Worm (Caenorhabditis elegans) whole organism, mixed stage, embryonic: ENCODE measurements around the gene pcdr-1.
A peak's percentile ranks its signal among the peaks of the same experiment; 100 is the strongest.

Source experiments
- M03D4.4 ChIP-seq: sonication (generic microtip); optimal IDR thresholded peaks from 2 replicates; lab custom pipeline; 2017; ENCODE audit warnings: mild to moderate bottlenecking, missing genetic modification characterization, missing compliant biosample characterization
- blmp-1 ChIP-seq: fragments of 150-350 bp; optimal IDR thresholded peaks from 2 replicates; lab custom pipeline; 2014; ENCODE audit warnings: missing biosample characterization, missing genetic modification characterization
- ceh-39 ChIP-seq: fragments of 150-350 bp; optimal IDR thresholded peaks from 2 replicates; lab custom pipeline; 2014; ENCODE audit warnings: missing biosample characterization, missing genetic modification characterization
- ceh-43 ChIP-seq: fragments of 200-800 bp; sonication (Bioruptor generic); optimal IDR thresholded peaks from 2 replicates; lab custom pipeline; 2018; ENCODE audit warnings: mild to moderate bottlenecking, missing genetic modification characterization, moderate library complexity, missing compliant biosample characterization
- ceh-83 ChIP-seq: fragments of 200-800 bp; sonication (Bioruptor generic); optimal IDR thresholded peaks from 2 replicates; lab custom pipeline; 2018; ENCODE audit warnings: mild to moderate bottlenecking, missing genetic modification characterization, missing compliant biosample characterization
- ces-1 ChIP-seq: fragments of 150-350 bp; optimal IDR thresholded peaks from 2 replicates; lab custom pipeline; 2014; ENCODE audit warnings: missing biosample characterization, missing genetic modification reagents, missing genetic modification characterization
- cnd-1 ChIP-seq: fragments of 200-800 bp; sonication (Bioruptor generic); optimal IDR thresholded peaks from 2 replicates; lab custom pipeline; 2018; ENCODE audit warnings: mild to moderate bottlenecking, missing genetic modification characterization, missing compliant biosample characterization
- elt-1 ChIP-seq: sonication (generic microtip); optimal IDR thresholded peaks from 2 replicates; lab custom pipeline; 2017; ENCODE audit warnings: missing genetic modification characterization, mild to moderate bottlenecking, missing compliant biosample characterization, antibody characterized with exemption, moderate library complexity, borderline replicate concordance; ENCODE audit not compliant: insufficient read depth
- flh-1 ChIP-seq: fragments of 200-800 bp; sonication (Bioruptor generic); optimal IDR thresholded peaks from 2 replicates; lab custom pipeline; 2018; ENCODE audit warnings: mild to moderate bottlenecking, missing genetic modification characterization, moderate library complexity, missing compliant biosample characterization
- ham-2 ChIP-seq: fragments of 200-800 bp; sonication (Bioruptor generic); optimal IDR thresholded peaks from 2 replicates; lab custom pipeline; 2018; ENCODE audit warnings: mild to moderate bottlenecking, missing genetic modification characterization, missing compliant biosample characterization
- hlh-1 ChIP-seq: fragments of 150-350 bp; optimal IDR thresholded peaks from 2 replicates; lab custom pipeline; 2014; ENCODE audit warnings: missing biosample characterization, missing genetic modification reagents, missing genetic modification characterization
- lin-13 ChIP-seq: fragments of 150-350 bp; optimal IDR thresholded peaks from 2 replicates; lab custom pipeline; 2014; ENCODE audit warnings: missing biosample characterization, missing genetic modification characterization
- lsy-2 ChIP-seq: fragments of 150-350 bp; optimal IDR thresholded peaks from 2 replicates; lab custom pipeline; 2014; ENCODE audit warnings: missing biosample characterization, missing genetic modification characterization
- mab-5 ChIP-seq: fragments of 150-350 bp; optimal IDR thresholded peaks from 2 replicates; lab custom pipeline; 2014; ENCODE audit warnings: missing biosample characterization, missing genetic modification characterization
- mep-1 ChIP-seq: fragments of 150-350 bp; optimal IDR thresholded peaks from 2 replicates; lab custom pipeline; 2017; ENCODE audit warnings: missing biosample characterization, missing genetic modification reagents, missing genetic modification characterization, inconsistent platforms
- mls-2 ChIP-seq: sonication (generic microtip); optimal IDR thresholded peaks from 2 replicates; lab custom pipeline; 2016; ENCODE audit warnings: mild to moderate bottlenecking, missing genetic modification characterization, moderate library complexity, missing compliant biosample characterization
- nhr-12 ChIP-seq: fragments of 150-350 bp; optimal IDR thresholded peaks from 2 replicates; lab custom pipeline; 2014; ENCODE audit warnings: missing biosample characterization, missing genetic modification characterization
- nhr-2 ChIP-seq: fragments of 150-350 bp; optimal IDR thresholded peaks from 2 replicates; lab custom pipeline; 2014; ENCODE audit warnings: missing biosample characterization, missing genetic modification characterization
- nhr-28 ChIP-seq: fragments of 150-350 bp; optimal IDR thresholded peaks from 2 replicates; lab custom pipeline; 2014; ENCODE audit warnings: missing biosample characterization, missing genetic modification characterization
- pha-4 ChIP-seq: fragments of 150-350 bp; optimal IDR thresholded peaks from 2 replicates; lab custom pipeline; 2018; ENCODE audit warnings: missing biosample characterization, missing genetic modification reagents, missing genetic modification characterization
- sem-2 ChIP-seq: fragments of 200-800 bp; sonication (Bioruptor generic); optimal IDR thresholded peaks from 2 replicates; lab custom pipeline; 2018; ENCODE audit warnings: mild to moderate bottlenecking, missing genetic modification characterization, missing compliant biosample characterization
- snpc-4 ChIP-seq: fragments of 150-350 bp; optimal IDR thresholded peaks from 2 replicates; lab custom pipeline; 2014; ENCODE audit warnings: missing biosample characterization, missing genetic modification characterization
- sptf-1 ChIP-seq: sonication (generic microtip); optimal IDR thresholded peaks from 2 replicates; lab custom pipeline; 2017; ENCODE audit warnings: mild to moderate bottlenecking, missing genetic modification characterization, moderate library complexity, missing compliant biosample characterization
- tbx-8 ChIP-seq: fragments of 200-800 bp; sonication (Bioruptor generic); optimal IDR thresholded peaks from 2 replicates; lab custom pipeline; 2018; ENCODE audit warnings: mild to moderate bottlenecking, missing genetic modification characterization, moderate library complexity, missing compliant biosample characterization
- unc-120 ChIP-seq: sonication (generic microtip); optimal IDR thresholded peaks from 2 replicates; lab custom pipeline; 2017; ENCODE audit warnings: missing genetic modification characterization, missing compliant biosample characterization; ENCODE audit not compliant: poor library complexity, severe bottlenecking
- unc-62 ChIP-seq: fragments of 150-350 bp; optimal IDR thresholded peaks from 2 replicates; lab custom pipeline; 2014; ENCODE audit warnings: missing biosample characterization, missing genetic modification reagents, missing genetic modification characterization
- zip-8 ChIP-seq: fragments of 150-350 bp; optimal IDR thresholded peaks from 2 replicates; lab custom pipeline; 2014; ENCODE audit warnings: missing biosample characterization, missing genetic modification characterization
- ztf-11 ChIP-seq: fragments of 150-350 bp; optimal IDR thresholded peaks from 2 replicates; lab custom pipeline; 2014; ENCODE audit warnings: missing biosample characterization, missing genetic modification characterization

pcdr-1 gene

DNA sequence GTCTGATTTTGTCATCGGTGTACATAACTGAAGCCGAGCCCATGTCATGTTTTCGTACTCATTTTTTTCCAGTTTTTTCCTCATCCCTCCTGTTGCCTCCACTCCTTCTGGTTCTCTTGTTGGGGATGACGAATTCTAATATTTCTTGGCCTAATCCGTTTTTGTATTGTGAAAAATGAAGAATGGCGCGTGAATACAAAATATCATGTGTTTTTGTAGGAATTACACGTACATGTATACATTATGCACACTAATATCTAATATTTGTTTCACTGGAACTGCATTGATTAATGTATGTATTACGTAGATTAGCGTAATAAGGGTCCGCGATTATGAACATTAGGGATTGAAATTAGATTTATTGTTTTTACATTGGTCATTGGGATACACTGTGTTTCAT lies 10.9 kb upstream of the pcdr-1 start:
- no peak for TF ChIP-seq nhr-28 (tag; lab: Kevin White, UChicago)
- TF ChIP-seq unc-62, result no peak
- TF ChIP-seq mab-5 (tag; lab: Kevin White, UChicago), result no peak
- TF ChIP-seq ceh-39 (tag; lab: Kevin White, UChicago), result no peak
- no peak for TF ChIP-seq elt-1 (tag; lab: Kevin White, UChicago)
- no peak for TF ChIP-seq hlh-1 (tag; lab: Kevin White, UChicago)
- TF ChIP-seq zip-8 (tag; lab: Kevin White, UChicago), result no peak
- no peak for TF ChIP-seq lin-13 (tag; lab: Kevin White, UChicago)
- no peak for TF ChIP-seq M03D4.4 (tag; lab: Kevin White, UChicago)
- no peak for TF ChIP-seq nhr-12 (tag; lab: Kevin White, UChicago)
- no peak for TF ChIP-seq unc-120 (tag; lab: Kevin White, UChicago)
- TF ChIP-seq blmp-1, result no peak
- TF ChIP-seq nhr-2 (tag; lab: Kevin White, UChicago), result no peak
- no peak for TF ChIP-seq flh-1 (GFP tag; lab: Kevin White, UChicago)
- no peak for TF ChIP-seq sem-2 (GFP tag; lab: Kevin White, UChicago)

DNA sequence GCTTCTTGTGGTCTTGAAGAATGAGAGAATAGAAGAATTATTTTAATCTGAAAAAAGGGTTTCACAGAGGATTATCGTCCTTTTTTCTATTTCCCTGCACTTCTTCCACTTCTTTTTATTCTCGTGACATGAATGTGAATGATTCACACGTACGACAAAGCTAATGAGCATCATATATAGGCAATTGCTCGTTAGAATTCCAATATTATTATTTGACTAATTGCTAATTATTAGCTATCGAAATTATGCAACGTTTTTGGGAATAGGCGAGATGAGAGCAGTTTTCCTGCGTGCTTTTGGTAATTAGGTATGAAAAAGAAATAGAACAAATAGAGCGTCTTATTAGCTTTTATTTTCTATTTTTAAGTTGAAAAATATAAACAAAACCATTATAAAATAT lies 8.8 kb upstream of the pcdr-1 start:
- no peak for TF ChIP-seq hlh-1 (tag; lab: Kevin White, UChicago)
- TF ChIP-seq mls-2, result no peak
- TF ChIP-seq unc-62, result no peak
- no peak for TF ChIP-seq sem-2 (GFP tag; lab: Kevin White, UChicago)
- TF ChIP-seq tbx-8, result no peak
- no peak for TF ChIP-seq ces-1 (GFP tag; lab: Kevin White, UChicago)
- TF ChIP-seq pha-4 (tag; lab: Kevin White, UChicago), result no peak
- TF ChIP-seq snpc-4 (tag; lab: Kevin White, UChicago), result no peak

DNA sequence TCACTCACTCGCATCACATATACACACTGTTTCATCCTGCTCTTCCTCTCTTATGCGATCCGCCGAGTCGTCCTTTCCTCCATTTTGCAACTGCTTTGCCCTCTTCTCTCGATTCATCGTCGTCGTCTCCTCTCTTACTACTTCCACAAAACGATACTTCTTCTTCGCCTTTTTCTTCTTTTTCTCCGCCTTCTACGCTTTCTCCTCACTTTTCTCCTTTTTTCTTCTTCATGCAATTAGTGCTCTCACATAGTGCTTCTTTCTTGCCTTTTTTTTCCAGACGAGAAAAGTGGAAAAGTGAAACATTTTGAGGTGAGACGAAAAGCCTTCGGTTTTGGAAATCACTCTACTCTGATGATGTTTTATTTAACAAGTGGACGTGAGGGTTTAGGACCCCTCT lies 7.0 kb upstream of the pcdr-1 start:
- no peak for TF ChIP-seq mep-1 (tag; lab: Kevin White, UChicago)
- peak; percentile 77 for TF ChIP-seq ces-1 (GFP tag; lab: Kevin White, UChicago)
- no peak for TF ChIP-seq lsy-2
- TF ChIP-seq sem-2 (GFP tag; lab: Kevin White, UChicago), result no peak

DNA sequence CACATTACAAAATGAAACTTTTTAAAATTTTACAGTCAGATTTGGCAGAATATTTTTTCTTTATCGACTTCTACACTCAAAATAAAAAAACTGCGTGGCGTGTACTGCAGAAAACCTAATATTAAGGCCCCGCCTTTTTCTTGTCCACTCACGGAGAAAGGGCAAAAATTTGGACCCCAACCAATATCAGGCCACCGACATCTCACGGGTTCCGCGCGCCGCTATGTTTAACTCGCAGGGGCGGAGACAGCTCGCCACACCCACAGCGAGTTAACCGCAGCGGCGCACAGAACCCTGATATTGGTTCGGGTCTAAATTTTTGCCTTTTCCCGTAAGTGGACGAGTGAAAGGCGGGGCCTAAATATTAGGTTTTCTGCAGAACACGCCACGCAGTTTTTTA lies 2.8 kb upstream of the pcdr-1 start:
- TF ChIP-seq ham-2 (GFP tag; lab: Kevin White, UChicago), result no peak
- no peak for TF ChIP-seq ztf-11
- TF ChIP-seq unc-62, result no peak
- no peak for TF ChIP-seq ceh-43

DNA sequence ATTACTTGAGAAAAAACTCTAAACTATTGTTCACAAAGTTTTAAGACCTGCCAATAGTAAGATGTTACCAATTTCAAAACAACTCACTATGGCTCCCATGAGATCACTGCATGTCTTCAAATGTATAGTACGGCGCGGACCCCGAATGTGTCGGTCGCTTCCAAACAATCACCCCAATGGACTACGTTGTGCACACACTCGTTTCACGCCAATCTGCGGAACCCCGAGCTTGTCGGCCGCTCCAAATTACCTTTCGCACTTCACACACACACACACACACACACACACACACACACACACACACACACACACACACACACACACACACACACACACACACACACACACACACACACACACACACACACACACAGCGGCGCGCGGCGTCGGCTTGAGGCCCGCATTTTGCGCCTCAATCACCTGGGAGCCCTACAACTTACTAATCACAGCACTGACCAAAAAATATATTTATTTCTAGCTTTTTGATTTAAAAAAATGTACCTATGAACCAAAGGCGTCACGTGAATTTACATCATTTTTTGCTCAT lies 1.6 kb downstream of the pcdr-1 start:
- TF ChIP-seq lsy-2 (no peak), cnd-1 (tag; lab: Kevin White, UChicago) (peak; percentile 7), sem-2 (GFP tag; lab: Kevin White, UChicago) (peak; percentile 15), sptf-1 (peak; percentile 62)

DNA sequence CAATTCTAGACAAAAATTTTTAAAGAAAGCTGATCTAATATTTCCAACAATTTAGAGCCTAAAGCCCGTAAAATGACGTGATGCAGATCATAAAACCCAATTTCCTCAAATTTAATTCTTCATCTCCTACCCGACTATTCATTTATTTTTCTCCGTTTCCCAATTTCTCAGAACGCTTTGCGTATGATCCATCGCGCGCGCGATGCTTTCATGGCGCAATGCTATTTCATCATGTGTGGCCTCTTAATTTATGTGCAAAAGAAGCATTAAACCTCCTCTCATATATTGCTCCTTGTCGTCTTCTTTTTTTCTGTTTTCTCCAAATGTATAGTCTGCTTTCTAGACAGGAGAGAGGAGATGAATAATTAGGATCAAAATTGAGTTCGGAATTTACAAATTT lies 2.1 kb downstream of the pcdr-1 start:
- TF ChIP-seq ceh-43 (no peak), ceh-83 (no peak), ces-1 (GFP tag; lab: Kevin White, UChicago) (peak; percentile 41)

DNA sequence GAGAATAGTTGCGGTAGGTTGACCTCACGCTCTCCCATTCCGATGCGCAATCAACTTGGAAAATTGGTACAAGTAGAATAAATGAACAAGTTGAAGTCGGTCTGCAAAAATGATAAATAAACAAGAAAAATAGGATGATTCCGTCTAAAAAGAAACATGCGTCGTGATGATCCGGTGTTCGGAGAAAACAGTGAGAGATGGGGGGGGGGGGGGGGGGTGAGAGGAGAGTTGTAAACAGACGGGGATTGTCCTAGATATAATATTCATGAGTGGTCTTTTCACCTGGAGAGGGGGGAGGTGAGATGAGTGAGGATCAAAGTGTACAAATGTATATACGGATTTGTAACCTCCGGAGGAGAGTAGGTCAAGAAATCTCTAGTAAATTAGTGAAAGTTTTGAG lies 9.1 kb downstream of the pcdr-1 start, which contains the start of gene F59D12.2:
TSS of gene F59D12.2 (minus strand) at position 101 of the 400 bp plus-strand sequence.
- no peak for TF ChIP-seq nhr-2 (tag; lab: Kevin White, UChicago)
